Worm (Caenorhabditis elegans): Measurements from ENCODE around the gene srz-90.

- TF ChIP-seq dao-5 (tag; optimal IDR thresholded peaks at IDR 0.05) (no peak), W03F9.2 (tag; optimal IDR thresholded peaks at IDR 0.05) (no peak)
Observed at ce11 chrV:17512763-17513162, 15.1 kb upstream of the srz-90 start.
